Worm (Caenorhabditis elegans): ENCODE measurements around the gene ave-1.

The ave-1 gene

ce11 chrIII:1468358-1469305 lies 27.1 kb downstream of the ave-1 start:
- TF ChIP-seq pes-1 (GFP tag; IDR thresholded peaks at IDR 0.05) = no peak
- TF ChIP-seq ceh-36 (tag; optimal IDR thresholded peaks at IDR 0.05) = no peak
- no peak for TF ChIP-seq hnd-1 (tag; optimal IDR thresholded peaks at IDR 0.05)
- no peak for TF ChIP-seq tbx-11 (GFP tag; IDR thresholded peaks at IDR 0.05)
- TF ChIP-seq ets-7 (tag; optimal IDR thresholded peaks at IDR 0.05) = no peak
- no peak for TF ChIP-seq ceh-13 (GFP tag; optimal IDR thresholded peaks at IDR 0.05)
- no peak for TF ChIP-seq B0310.2 (tag; optimal IDR thresholded peaks at IDR 0.05)
- TF ChIP-seq F13C5.2 (tag; optimal IDR thresholded peaks at IDR 0.05) = no peak
- no peak for TF ChIP-seq hmg-4 (GFP tag; optimal IDR thresholded peaks at IDR 0.05)
- TF ChIP-seq tbx-37 (GFP tag; conservative IDR thresholded peaks at IDR 0.05) = no peak
- TF ChIP-seq flt-1 (GFP tag; IDR thresholded peaks at IDR 0.05) = no peak
- no peak for TF ChIP-seq tra-4 (tag; optimal IDR thresholded peaks at IDR 0.05)
- no peak for TF ChIP-seq aly-1 (tag; optimal IDR thresholded peaks at IDR 0.05)
- no peak for TF ChIP-seq hmbx-1 (tag; optimal IDR thresholded peaks at IDR 0.05)
- no peak for TF ChIP-seq ama-1 (optimal IDR thresholded peaks at IDR 0.05)

- no peak for TF ChIP-seq ama-1 (optimal IDR thresholded peaks at IDR 0.05)
- no peak for TF ChIP-seq flt-1 (GFP tag; IDR thresholded peaks at IDR 0.05)
- no peak for TF ChIP-seq tbx-11 (GFP tag; IDR thresholded peaks at IDR 0.05)
- no peak for TF ChIP-seq hmbx-1 (tag; optimal IDR thresholded peaks at IDR 0.05)
- TF ChIP-seq pes-1 (GFP tag; IDR thresholded peaks at IDR 0.05) = no peak
- no peak for TF ChIP-seq tra-4 (tag; optimal IDR thresholded peaks at IDR 0.05)
- no peak for TF ChIP-seq ets-7 (tag; optimal IDR thresholded peaks at IDR 0.05)
- TF ChIP-seq B0310.2 (tag; optimal IDR thresholded peaks at IDR 0.05) = no peak
- no peak for TF ChIP-seq tbx-37 (GFP tag; conservative IDR thresholded peaks at IDR 0.05)
- TF ChIP-seq hnd-1 (tag; optimal IDR thresholded peaks at IDR 0.05) = no peak
- TF ChIP-seq hmg-4 (GFP tag; optimal IDR thresholded peaks at IDR 0.05) = no peak
- no peak for TF ChIP-seq F13C5.2 (tag; optimal IDR thresholded peaks at IDR 0.05)
- no peak for TF ChIP-seq ceh-13 (GFP tag; optimal IDR thresholded peaks at IDR 0.05)
- TF ChIP-seq scrt-1 (GFP tag; IDR thresholded peaks at IDR 0.05) = no peak
- no peak for TF ChIP-seq sea-1 (GFP tag; conservative IDR thresholded peaks at IDR 0.05)
- no peak for TF ChIP-seq aly-1 (tag; optimal IDR thresholded peaks at IDR 0.05)
- TF ChIP-seq ceh-36 (tag; optimal IDR thresholded peaks at IDR 0.05) = no peak
These were observed 38.9 kb downstream of the ave-1 start for ce11 chrIII:1456859-1457258.

ce11 chrIII:1455674-1456073 lies 40.1 kb downstream of the ave-1 start, which contains the start of gene Y82E9BR.17:
Y82E9BR.17 (minus strand) TSS chrIII:1455774.
- TF ChIP-seq sea-1 (GFP tag; conservative IDR thresholded peaks at IDR 0.05) = no peak
- no peak for TF ChIP-seq scrt-1 (GFP tag; IDR thresholded peaks at IDR 0.05)
- TF ChIP-seq ceh-13 (GFP tag; optimal IDR thresholded peaks at IDR 0.05) = no peak
- TF ChIP-seq hnd-1 (tag; optimal IDR thresholded peaks at IDR 0.05) = no peak
- TF ChIP-seq ceh-36 (tag; optimal IDR thresholded peaks at IDR 0.05) = no peak

- TF ChIP-seq ets-7 (tag; optimal IDR thresholded peaks at IDR 0.05) (no peak), hmbx-1 (tag; optimal IDR thresholded peaks at IDR 0.05) (no peak), tbx-11 (GFP tag; IDR thresholded peaks at IDR 0.05) (0 out of 2 replicates have a peak, but pooled peaks have one; percentile 10)
These were observed 49.0 kb downstream of the ave-1 start for ce11 chrIII:1446747-1447146.

All from whole organism, early embryonic.